Worm (Caenorhabditis elegans): ENCODE results near the gene npp-24.

The npp-24 gene

ce11 chrII:5497541-5497940 is 8.1 kb upstream of the npp-24 start (continued):
- TF ChIP-seq dox-1 (GFP tag; IDR thresholded peaks at IDR 0.05): no peak; the same call in 1 of the 2 replicates
- no peak for TF ChIP-seq F22D6.2 (tag; optimal IDR thresholded peaks at IDR 0.05)
- no peak for TF ChIP-seq ztf-18 (tag; optimal IDR thresholded peaks at IDR 0.05)
- TF ChIP-seq fkh-3 (tag; optimal IDR thresholded peaks at IDR 0.05): no peak
- no peak for TF ChIP-seq mel-28 (tag; optimal IDR thresholded peaks at IDR 0.05; ENCODE audit: borderline replicate concordance)
- TF ChIP-seq akir-1 (GFP tag; optimal IDR thresholded peaks at IDR 0.05): no peak
- no peak for TF ChIP-seq T26A5.8 (tag; optimal IDR thresholded peaks at IDR 0.05)
- TF ChIP-seq Y67H2A.10 (GFP tag; conservative IDR thresholded peaks at IDR 0.05): no peak
- peak; percentile 14 for TF ChIP-seq dpl-1 (GFP tag; optimal IDR thresholded peaks at IDR 0.05)
- TF ChIP-seq snpc-3.4 (tag; optimal IDR thresholded peaks at IDR 0.05): no peak
- no peak for TF ChIP-seq cebp-2 (GFP tag; IDR thresholded peaks at IDR 0.05)
- TF ChIP-seq rcor-1 (GFP tag; IDR thresholded peaks at IDR 0.05): no peak
- TF ChIP-seq madf-3 (GFP tag; IDR thresholded peaks at IDR 0.05): peak; percentile 51; the same call in 1 of the 2 replicates
- 0 out of 2 replicates have a peak, but pooled peaks have one; percentile 42 for TF ChIP-seq Y56A3A.18 (GFP tag; IDR thresholded peaks at IDR 0.05)
- no peak for TF ChIP-seq athp-1 (tag; optimal IDR thresholded peaks at IDR 0.05)
- no peak for TF ChIP-seq snpc-4 (GFP tag; optimal IDR thresholded peaks at IDR 0.05)
- no peak for TF ChIP-seq snpc-4 (tag; optimal IDR thresholded peaks at IDR 0.05)
- TF ChIP-seq egl-18 (GFP tag; IDR thresholded peaks at IDR 0.05): no peak
- TF ChIP-seq aptf-2 (GFP tag; conservative IDR thresholded peaks at IDR 0.05): no peak
- no peak for TF ChIP-seq zfh-2 (GFP tag; conservative IDR thresholded peaks at IDR 0.05)
- no peak for TF ChIP-seq snpc-1.3 (tag; optimal IDR thresholded peaks at IDR 0.05; ENCODE audit: insufficient read depth)
- TF ChIP-seq ztf-6 (GFP tag; IDR thresholded peaks at IDR 0.05): no peak
- TF ChIP-seq hmg-1.2 (GFP tag; IDR thresholded peaks at IDR 0.05): 0 out of 2 replicates have a peak, but pooled peaks have one; percentile 18
- no peak for TF ChIP-seq lin-35 (GFP tag; optimal IDR thresholded peaks at IDR 0.05)
- TF ChIP-seq unc-62 (GFP tag; optimal IDR thresholded peaks at IDR 0.05): no peak
- no peak for TF ChIP-seq ZK185.1 (tag; optimal IDR thresholded peaks at IDR 0.05; ENCODE audit: poor library complexity, severe bottlenecking)
- TF ChIP-seq madf-8 (GFP tag; conservative IDR thresholded peaks at IDR 0.05): peak; percentile 33
- TF ChIP-seq ekl-4 (GFP tag; IDR thresholded peaks at IDR 0.05): no peak
- TF ChIP-seq xnd-1 (tag; optimal IDR thresholded peaks at IDR 0.05): peak; percentile 44
- no peak for TF ChIP-seq F57A8.1 (GFP tag; optimal IDR thresholded peaks at IDR 0.05)
- no peak for TF ChIP-seq attf-6 (GFP tag; IDR thresholded peaks at IDR 0.05)
- no peak for TF ChIP-seq zim-3 (tag; optimal IDR thresholded peaks at IDR 0.05)
- no peak for TF ChIP-seq nfyb-1 (GFP tag; IDR thresholded peaks at IDR 0.05)
- TF ChIP-seq sea-2 (GFP tag; IDR thresholded peaks at IDR 0.05): no peak
- no peak for TF ChIP-seq Y79H2A.3 (GFP tag; conservative IDR thresholded peaks at IDR 0.05)
- no peak for TF ChIP-seq ceh-79 (tag; optimal IDR thresholded peaks at IDR 0.05)
- 0 out of 2 replicates have a peak, but pooled peaks have one; percentile 27 for TF ChIP-seq D2030.7 (GFP tag; IDR thresholded peaks at IDR 0.05)
- TF ChIP-seq F10E7.11 (tag; optimal IDR thresholded peaks at IDR 0.05): no peak
- TF ChIP-seq F23B12.7 (tag; optimal IDR thresholded peaks at IDR 0.05; ENCODE audit: insufficient read depth): no peak
- no peak for TF ChIP-seq atf-7 (tag; optimal IDR thresholded peaks at IDR 0.05)
- TF ChIP-seq ceh-91 (GFP tag; IDR thresholded peaks at IDR 0.05): no peak
- TF ChIP-seq nhr-80 (tag; optimal IDR thresholded peaks at IDR 0.05): no peak
- no peak for TF ChIP-seq chd-7 (tag; optimal IDR thresholded peaks at IDR 0.05)
- TF ChIP-seq B0019.2 (GFP tag; conservative IDR thresholded peaks at IDR 0.05): no peak
- TF ChIP-seq let-607 (tag; optimal IDR thresholded peaks at IDR 0.05): no peak
- TF ChIP-seq C06A6.2 (GFP tag; conservative IDR thresholded peaks at IDR 0.05): no peak
- no peak for TF ChIP-seq nfya-1 (tag; optimal IDR thresholded peaks at IDR 0.05; ENCODE audit: borderline replicate concordance, insufficient read depth)
- TF ChIP-seq F52B5.7 (tag; optimal IDR thresholded peaks at IDR 0.05): no peak
- no peak for TF ChIP-seq egrh-3 (GFP tag; IDR thresholded peaks at IDR 0.05)
